Fruit fly (Drosophila melanogaster) whole organism, prepupa: ENCODE data around the gene Cpr100A.
A peak's percentile ranks its signal among the peaks of the same experiment; 100 is the strongest.

Source experiments
- Blimp-1 ChIP-seq: fragments of 200-800 bp; sonication (Bioruptor generic); optimal IDR thresholded peaks from 3 replicates; lab custom pipeline; 2017; ENCODE audit warnings: missing biosample characterization, missing genetic modification characterization, mild to moderate bottlenecking, moderate library complexity, missing genetic modification reagents
- CG10631 ChIP-seq: fragments of 200-800 bp; sonication (Bioruptor generic); optimal IDR thresholded peaks from 2 replicates; lab custom pipeline; 2016; ENCODE audit warnings: missing biosample characterization, missing genetic modification characterization
- CG10669 ChIP-seq: fragments of 200-800 bp; sonication (Bioruptor generic); optimal IDR thresholded peaks from 3 replicates; lab custom pipeline; 2018; ENCODE audit warnings: missing biosample characterization, mild to moderate bottlenecking, missing genetic modification characterization, moderate library complexity
- CG11762 ChIP-seq: fragments of 200-800 bp; sonication (Bioruptor generic); optimal IDR thresholded peaks from 3 replicates; lab custom pipeline; 2016; ENCODE audit warnings: missing biosample characterization, missing genetic modification characterization; ENCODE audit not compliant: insufficient read depth
- CG15336 ChIP-seq: fragments of 200-800 bp; sonication (Bioruptor generic); IDR thresholded peaks from 2 replicates; pipeline ENCODE4 v1.3.6; 2022; ENCODE audit warnings: missing biosample characterization, missing genetic modification characterization
- CG1621 ChIP-seq: fragments of 200-800 bp; sonication (Bioruptor generic); optimal IDR thresholded peaks from 3 replicates; lab custom pipeline; 2018; ENCODE audit warnings: missing biosample characterization, mild to moderate bottlenecking, missing genetic modification characterization
- CG16779 ChIP-seq: fragments of 200-800 bp; sonication (Bioruptor generic); optimal IDR thresholded peaks from 3 replicates; lab custom pipeline; 2017; ENCODE audit warnings: missing biosample characterization, mild to moderate bottlenecking, missing genetic modification characterization
- CG3032 ChIP-seq: fragments of 200-800 bp; optimal IDR thresholded peaks from 2 replicates; lab custom pipeline; 2019; ENCODE audit warnings: missing biosample characterization, mild to moderate bottlenecking, missing genetic modification characterization, moderate library complexity
- CG32006 ChIP-seq: fragments of 200-800 bp; sonication (Bioruptor generic); optimal IDR thresholded peaks from 3 replicates; lab custom pipeline; 2017; ENCODE audit warnings: missing biosample characterization, mild to moderate bottlenecking, missing genetic modification characterization
- CG3919 ChIP-seq: fragments of 200-800 bp; sonication (Bioruptor generic); optimal IDR thresholded peaks from 3 replicates; lab custom pipeline; 2016; ENCODE audit warnings: missing biosample characterization, missing genetic modification characterization
- CG4318 ChIP-seq: fragments of 200-800 bp; sonication (Bioruptor generic); optimal IDR thresholded peaks from 3 replicates; lab custom pipeline; 2017; ENCODE audit warnings: missing biosample characterization, mild to moderate bottlenecking, missing genetic modification characterization
- CG6163 ChIP-seq: fragments of 200-800 bp; sonication (Bioruptor generic); IDR thresholded peaks from 3 replicates; pipeline ENCODE4 v1.3.6; 2022; ENCODE audit warnings: missing biosample characterization, missing genetic modification characterization
- CG8632 ChIP-seq: fragments of 200-800 bp; sonication (Bioruptor generic); optimal IDR thresholded peaks from 3 replicates; lab custom pipeline; 2016; ENCODE audit warnings: missing biosample characterization, missing genetic modification characterization
- Eip75B ChIP-seq: fragments of 200-800 bp; sonication (Bioruptor generic); optimal IDR thresholded peaks from 3 replicates; lab custom pipeline; 2016; ENCODE audit warnings: missing biosample characterization, missing genetic modification characterization
- Eip93F ChIP-seq: fragments of 200-800 bp; sonication (Bioruptor generic); optimal IDR thresholded peaks from 2 replicates; lab custom pipeline; 2016; ENCODE audit warnings: missing biosample characterization, mild to moderate bottlenecking, missing genetic modification characterization
- Ets21C ChIP-seq: fragments of 200-800 bp; sonication (Bioruptor generic); optimal IDR thresholded peaks from 3 replicates; lab custom pipeline; 2016; ENCODE audit warnings: missing biosample characterization, missing genetic modification characterization
- Gug ChIP-seq: fragments of 200-800 bp; sonication (Bioruptor generic); IDR thresholded peaks from 2 replicates; pipeline ENCODE4 v1.3.6; 2022; ENCODE audit warnings: missing biosample characterization, missing genetic modification characterization
- Hr38 ChIP-seq: sonication (Bioruptor generic); optimal IDR thresholded peaks from 2 replicates; lab custom pipeline; 2016; ENCODE audit warnings: missing biosample characterization, missing genetic modification characterization
- Hr39 ChIP-seq: fragments of 200-800 bp; sonication (Bioruptor generic); optimal IDR thresholded peaks from 2 replicates; lab custom pipeline; 2016; ENCODE audit warnings: missing biosample characterization, missing genetic modification characterization
- Lpt ChIP-seq: fragments of 200-800 bp; sonication (Bioruptor generic); optimal IDR thresholded peaks from 3 replicates; lab custom pipeline; 2016; ENCODE audit warnings: missing biosample characterization, missing genetic modification characterization
- Met ChIP-seq: fragments of 200-800 bp; sonication (Bioruptor generic); optimal IDR thresholded peaks from 3 replicates; lab custom pipeline; 2016; ENCODE audit warnings: missing biosample characterization, missing genetic modification characterization
- OdsH ChIP-seq: fragments of 200-800 bp; sonication (Bioruptor generic); optimal IDR thresholded peaks from 3 replicates; lab custom pipeline; 2016; ENCODE audit warnings: missing biosample characterization, missing genetic modification characterization
- Sox14 ChIP-seq: fragments of 200-800 bp; sonication (Bioruptor generic); optimal IDR thresholded peaks from 3 replicates; lab custom pipeline; 2016; ENCODE audit warnings: missing biosample characterization, missing genetic modification characterization
- acj6 ChIP-seq: fragments of 200-800 bp; sonication (Bioruptor generic); optimal IDR thresholded peaks from 3 replicates; lab custom pipeline; 2016; ENCODE audit warnings: missing biosample characterization, missing genetic modification characterization
- dac ChIP-seq: fragments of 200-800 bp; sonication (Bioruptor generic); optimal IDR thresholded peaks from 2 replicates; lab custom pipeline; 2017; ENCODE audit warnings: missing biosample characterization, mild to moderate bottlenecking, missing genetic modification characterization
- dsx ChIP-seq: fragments of 200-800 bp; optimal IDR thresholded peaks from 3 replicates; lab custom pipeline; 2019; ENCODE audit warnings: missing biosample characterization, mild to moderate bottlenecking, missing genetic modification characterization, moderate library complexity; ENCODE audit not compliant: poor library complexity, severe bottlenecking
- esn ChIP-seq: fragments of 200-800 bp; sonication (Bioruptor generic); optimal IDR thresholded peaks from 2 replicates; lab custom pipeline; 2016; ENCODE audit warnings: missing biosample characterization, mild to moderate bottlenecking, missing genetic modification characterization, moderate library complexity
- fd59A ChIP-seq: fragments of 200-800 bp; sonication (Bioruptor generic); optimal IDR thresholded peaks from 2 replicates; lab custom pipeline; 2017; ENCODE audit warnings: missing biosample characterization, mild to moderate bottlenecking, missing genetic modification characterization, missing genetic modification reagents
- fd85E ChIP-seq: fragments of 200-800 bp; sonication (Bioruptor generic); optimal IDR thresholded peaks from 3 replicates; lab custom pipeline; 2016; ENCODE audit warnings: missing biosample characterization, missing genetic modification characterization
- fkh ChIP-seq: fragments of 200-800 bp; sonication (Bioruptor generic); optimal IDR thresholded peaks from 3 replicates; lab custom pipeline; 2017; ENCODE audit warnings: missing biosample characterization, mild to moderate bottlenecking, missing genetic modification characterization, moderate library complexity
- lz ChIP-seq: fragments of 200-800 bp; sonication (Bioruptor generic); optimal IDR thresholded peaks from 3 replicates; lab custom pipeline; 2016; ENCODE audit warnings: missing biosample characterization, missing genetic modification characterization
- spab ChIP-seq: fragments of 200-800 bp; sonication (Bioruptor generic); optimal IDR thresholded peaks from 2 replicates; lab custom pipeline; 2017; ENCODE audit warnings: missing biosample characterization, mild to moderate bottlenecking, missing genetic modification characterization, missing genetic modification reagents
- ss ChIP-seq, 2 experiments: fragments of 200-800 bp; sonication (Bioruptor generic); optimal IDR thresholded peaks; 2 replicates in 1 of 2; 3 replicates in 1 of 2; lab custom pipeline; 2017 to 2018; ENCODE audit warnings: mild to moderate bottlenecking in 2 of 2, missing biosample characterization in 2 of 2, missing genetic modification characterization in 2 of 2, moderate library complexity in 1 of 2
- svp ChIP-seq: fragments of 200-800 bp; sonication (Bioruptor generic); peaks from one replicate; lab custom pipeline; 2016; ENCODE audit warnings: missing biosample characterization, missing genetic modification characterization
- vri ChIP-seq: fragments of 200-800 bp; sonication (Bioruptor generic); optimal IDR thresholded peaks from 3 replicates; lab custom pipeline; 2016; ENCODE audit warnings: missing biosample characterization, mild to moderate bottlenecking, missing genetic modification characterization

The Cpr100A gene

DNA sequence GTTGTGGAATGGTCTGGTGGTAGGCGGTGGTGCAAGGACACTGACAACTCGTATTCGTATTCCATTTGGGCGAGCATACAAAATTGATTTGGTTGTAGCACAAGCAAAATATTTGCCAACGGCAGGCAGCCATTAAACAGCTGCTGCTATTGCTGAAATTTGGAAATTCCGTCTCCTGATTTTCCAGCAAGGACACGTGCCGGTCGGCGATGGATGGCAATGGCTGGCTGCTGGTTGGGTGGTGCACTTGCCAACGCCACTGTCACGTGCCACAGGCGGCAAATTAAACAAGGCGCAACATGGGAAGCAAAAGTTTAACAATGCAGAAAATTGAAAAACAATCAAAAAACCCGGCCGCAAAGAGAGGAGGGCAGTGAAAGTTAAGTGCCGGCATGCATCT lies 36.7 kb downstream of the Cpr100A start:
- TF ChIP-seq svp (GFP tag; lab: Kevin White, UChicago) (peak; percentile 27), esn (GFP tag; lab: Kevin White, UChicago) (no peak), lz (GFP tag; lab: Kevin White, UChicago) (no peak), ss (GFP tag; optimal IDR thresholded peaks at IDR 0.05; lab: Kevin White, UChicago) (no peak), fkh (no peak), fd59A (GFP tag; lab: Kevin White, UChicago) (no peak), Gug (GFP tag; lab: Robert Waterston, UW) (no peak)

DNA sequence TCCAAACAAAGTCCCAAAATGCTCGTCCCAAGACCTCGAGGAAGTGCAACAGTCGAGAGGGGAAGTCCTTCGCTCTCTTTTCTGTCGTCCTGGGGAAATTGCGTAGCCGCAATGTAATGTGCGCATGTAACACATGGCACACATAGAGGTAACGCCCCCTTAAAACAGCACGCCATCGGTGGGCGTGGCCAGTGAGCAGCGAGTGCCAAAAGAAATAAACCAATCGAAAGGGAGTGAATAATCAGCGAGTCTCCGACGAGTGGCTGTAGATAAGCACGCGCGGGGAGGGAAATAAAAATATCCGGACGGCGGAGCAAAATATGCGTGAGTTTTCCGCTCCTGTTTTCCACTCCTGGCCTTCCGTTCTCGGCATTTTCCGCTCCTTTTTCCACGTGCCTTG lies 41.7 kb downstream of the Cpr100A start:
- no peak for TF ChIP-seq fd85E (GFP tag; lab: Kevin White, UChicago)
- TF ChIP-seq Met: no peak
- TF ChIP-seq CG3032 (tag; lab: Kevin White, UChicago): no peak
- no peak for TF ChIP-seq Sox14 (GFP tag; lab: Kevin White, UChicago)
- TF ChIP-seq CG8632: no peak
- no peak for TF ChIP-seq CG32006
- TF ChIP-seq esn (GFP tag; lab: Kevin White, UChicago): no peak
- TF ChIP-seq Hr39: no peak
- no peak for TF ChIP-seq spab
- TF ChIP-seq dac (GFP tag; lab: Kevin White, UChicago): no peak
- TF ChIP-seq CG6163: no peak

DNA sequence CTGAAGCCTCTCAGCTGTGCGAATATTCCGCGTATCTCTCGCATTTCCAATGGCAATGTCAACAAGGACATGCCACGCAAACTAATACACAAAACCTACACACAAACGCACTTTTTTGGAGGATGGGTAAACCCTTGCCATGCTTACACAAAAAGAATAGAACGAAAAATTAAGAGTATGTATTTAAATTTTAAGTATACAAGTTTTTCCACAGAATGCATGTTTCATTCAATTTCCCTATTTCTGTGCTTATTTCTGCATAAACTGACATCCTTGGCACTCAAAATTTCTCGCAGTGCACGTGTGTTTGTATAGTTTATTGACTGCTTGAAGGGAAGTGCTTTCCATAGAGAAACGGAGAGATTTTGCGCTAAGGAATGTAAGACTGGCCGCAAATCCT lies 42.5 kb downstream of the Cpr100A start:
- TF ChIP-seq CG8632 (no peak), OdsH (GFP tag; lab: Kevin White, UChicago) (no peak)
- TF ChIP-seq, all 60 proteins: peak for 0

DNA sequence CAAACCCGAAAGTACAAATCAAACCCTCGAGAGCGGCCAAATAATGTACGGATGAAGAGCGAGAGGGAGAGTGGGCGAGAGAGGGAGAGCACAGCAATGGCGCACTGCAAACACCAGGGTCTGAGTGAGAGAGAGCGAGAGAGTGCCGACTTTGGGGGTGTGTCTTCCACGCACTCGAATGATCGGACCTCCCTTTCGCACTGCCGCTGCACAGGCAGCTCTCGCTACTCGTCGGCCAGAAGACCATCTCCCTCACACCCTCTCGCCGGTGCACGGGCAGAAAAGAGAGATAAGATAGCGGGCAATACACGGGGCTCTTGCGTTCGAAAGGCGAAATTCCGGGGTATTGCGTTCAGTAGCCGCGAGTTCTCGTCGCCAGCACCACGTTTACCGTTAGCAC lies 45.1 kb downstream of the Cpr100A start, which contains the start of gene Ptx1:
Ptx1 (plus strand) TSS at position 353 of the 400 bp plus-strand sequence.
- no peak for TF ChIP-seq CG16779 (tag; lab: Kevin White, UChicago)
- no peak for TF ChIP-seq Lpt
- TF ChIP-seq acj6 (GFP tag; lab: Kevin White, UChicago): no peak
- TF ChIP-seq Eip75B: no peak
- TF ChIP-seq CG4318 (GFP tag; lab: Kevin White, UChicago): no peak
- no peak for TF ChIP-seq CG10669 (GFP tag; lab: Kevin White, UChicago)
- TF ChIP-seq CG8632: no peak
- no peak for TF ChIP-seq CG15336 (GFP tag; lab: Robert Waterston, UW)
- no peak for TF ChIP-seq vri (GFP tag; lab: Kevin White, UChicago)
- no peak for TF ChIP-seq Hr38
- TF ChIP-seq Blimp-1 (GFP tag; lab: Kevin White, UChicago): no peak
- TF ChIP-seq Eip93F (GFP tag; lab: Kevin White, UChicago): no peak
- TF ChIP-seq svp (GFP tag; lab: Kevin White, UChicago): peak; percentile 57
- peak; percentile 21 for TF ChIP-seq CG3919
- no peak for TF ChIP-seq fd85E (GFP tag; lab: Kevin White, UChicago)
- peak; percentile 95 for TF ChIP-seq fkh
- no peak for TF ChIP-seq CG3032 (tag; lab: Kevin White, UChicago)
- no peak for TF ChIP-seq Ets21C (GFP tag; lab: Kevin White, UChicago)
- peak; percentile 31 for TF ChIP-seq Sox14 (GFP tag; lab: Kevin White, UChicago)
- TF ChIP-seq CG6163: peak; percentile 57
- no peak for TF ChIP-seq Gug (GFP tag; lab: Robert Waterston, UW)
- TF ChIP-seq CG1621: peak; percentile 58
- no peak for TF ChIP-seq CG11762 (GFP tag; lab: Kevin White, UChicago)
- TF ChIP-seq Met: no peak
- TF ChIP-seq CG10631 (GFP tag; lab: Kevin White, UChicago): no peak
- no peak for TF ChIP-seq dsx (GFP tag; lab: Kevin White, UChicago)
- TF ChIP-seq, all 60 proteins: peak for 6
